Worm (Caenorhabditis elegans): ENCODE measurements around the gene aagr-3.

Gene aagr-3

DNA sequence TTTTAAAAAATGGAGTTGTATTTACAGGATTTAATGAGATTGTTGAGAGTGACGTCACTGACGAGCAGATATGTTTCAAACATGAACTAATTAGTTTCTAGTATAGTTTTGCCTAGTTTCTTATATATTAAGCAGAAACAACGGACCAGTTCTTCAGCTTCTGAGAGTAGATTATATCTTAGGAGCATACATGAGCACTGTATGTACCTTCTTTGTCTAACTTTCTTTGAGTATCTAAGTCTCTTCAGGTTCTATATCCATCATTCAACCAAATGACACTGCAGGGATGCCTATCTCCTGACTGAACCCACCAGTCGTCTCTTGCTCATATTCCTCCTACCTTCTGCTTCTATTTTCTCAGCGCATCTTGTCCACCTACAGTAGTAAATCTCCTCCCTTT lies 32.6 kb downstream of the aagr-3 start, which contains the start of gene her-1:
Gene her-1, plus strand, starts transcription at position 301 of the 400 bp plus-strand sequence.
- TF ChIP-seq xbp-1 (tag; optimal IDR thresholded peaks at IDR 0.05) = no peak
- TF ChIP-seq ceh-63 (GFP tag; optimal IDR thresholded peaks at IDR 0.05) = no peak

DNA sequence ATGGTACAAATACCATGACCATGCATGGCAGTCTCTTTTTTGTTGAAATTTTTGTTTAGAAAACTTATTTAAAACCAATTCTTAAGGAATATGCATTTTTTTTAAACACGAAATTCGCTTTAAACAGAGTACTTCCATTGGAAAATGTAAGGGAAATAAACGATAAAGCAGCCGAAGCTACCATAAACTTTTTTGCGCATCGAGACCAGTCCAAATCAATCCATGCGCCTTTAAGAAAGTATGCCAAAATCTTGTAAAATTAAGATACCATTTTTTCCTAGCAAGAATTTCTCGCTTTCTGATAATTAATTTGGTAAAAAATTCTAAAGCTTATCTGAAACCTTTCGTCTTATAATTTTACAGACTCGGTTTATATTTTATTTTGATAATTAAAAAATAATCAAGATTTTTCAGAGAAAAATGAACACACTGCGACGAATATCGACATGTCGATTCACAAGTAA lies 36.6 kb downstream of the aagr-3 start, which contains the start of gene ZK287.7:
Gene ZK287.7, plus strand, starts transcription at position 414 of the 464 bp plus-strand sequence.
- no peak for TF ChIP-seq nhr-85 (tag)
- TF ChIP-seq hpl-2 (GFP tag; optimal IDR thresholded peaks at IDR 0.05) = no peak
- TF ChIP-seq hlh-17 (GFP tag; optimal IDR thresholded peaks at IDR 0.05; ENCODE audit: borderline replicate concordance) = no peak
- TF ChIP-seq mab-9 (GFP tag; IDR thresholded peaks at IDR 0.05) = no peak
- TF ChIP-seq elt-3 (tag; optimal IDR thresholded peaks at IDR 0.05) = no peak
- TF ChIP-seq nhr-19 (GFP tag; conservative IDR thresholded peaks at IDR 0.05) = no peak

DNA sequence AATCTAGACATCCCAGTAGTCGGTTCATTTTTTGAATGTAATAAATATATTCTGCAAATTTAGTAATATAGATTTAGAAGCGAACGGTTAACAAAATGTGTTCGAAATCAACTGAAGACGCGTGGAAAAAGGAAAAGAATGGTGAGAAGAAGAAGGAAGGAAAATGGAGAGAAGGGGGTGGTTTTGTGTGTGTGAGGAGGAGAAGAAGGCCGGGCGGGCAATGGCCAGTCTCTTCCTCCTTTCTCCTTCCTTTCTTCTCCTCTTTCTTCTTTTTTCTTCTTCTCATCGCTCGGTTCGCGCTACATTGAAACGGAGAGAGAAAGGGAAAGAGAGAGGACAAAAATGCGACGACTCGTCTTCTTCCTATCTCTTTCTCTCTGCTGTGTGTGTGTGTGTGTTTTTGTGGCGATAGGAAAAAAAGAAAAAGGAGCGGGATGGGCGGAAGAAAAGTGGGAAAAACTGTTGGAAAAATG lies 37.2 kb downstream of the aagr-3 start, which contains the start of gene ztf-9:
Gene ztf-9, minus strand, starts transcription at position 51 of the 473 bp plus-strand sequence.
- no peak for TF ChIP-seq alr-1 (tag; optimal IDR thresholded peaks at IDR 0.05; ENCODE audit: borderline replicate concordance)
- TF ChIP-seq pag-3 (tag; optimal IDR thresholded peaks at IDR 0.05; ENCODE audit: borderline replicate concordance, insufficient read depth) = no peak
- peak; percentile 58 for TF ChIP-seq F16B12.6 (tag; optimal IDR thresholded peaks at IDR 0.05)
- no peak for TF ChIP-seq ceh-90 (tag; optimal IDR thresholded peaks at IDR 0.05)
- TF ChIP-seq C04F5.9 (tag; optimal IDR thresholded peaks at IDR 0.05) = no peak
- no peak for TF ChIP-seq nhr-12 (tag; optimal IDR thresholded peaks at IDR 0.05)
- TF ChIP-seq zip-4 (GFP tag; optimal IDR thresholded peaks at IDR 0.05) = no peak
- peak; percentile 30 for TF ChIP-seq elt-2 (tag; optimal IDR thresholded peaks at IDR 0.05)
- TF ChIP-seq nhr-85 (tag) = no peak
- no peak for TF ChIP-seq ceh-63 (GFP tag; optimal IDR thresholded peaks at IDR 0.05)
- TF ChIP-seq dpl-1 (GFP tag; optimal IDR thresholded peaks at IDR 0.05) = peak in 2 of 3 experiments; percentile 5 to 33
- TF ChIP-seq hlh-17 (GFP tag; optimal IDR thresholded peaks at IDR 0.05; ENCODE audit: borderline replicate concordance) = no peak
- TF ChIP-seq skn-1 (tag; optimal IDR thresholded peaks at IDR 0.05) = no peak
- TF ChIP-seq efl-3 (GFP tag; optimal IDR thresholded peaks at IDR 0.05) = no peak
- TF ChIP-seq nhr-19 (GFP tag; conservative IDR thresholded peaks at IDR 0.05) = no peak
- no peak for TF ChIP-seq nhr-84 (tag; optimal IDR thresholded peaks at IDR 0.05)
- peak; percentile 13 for TF ChIP-seq fos-1 (tag; optimal IDR thresholded peaks at IDR 0.05)
- no peak for TF ChIP-seq ama-1 (optimal IDR thresholded peaks at IDR 0.05)
- TF ChIP-seq lin-39 (tag; optimal IDR thresholded peaks at IDR 0.05) = no peak
- peak in 1 of 2 experiments; percentile 76 for TF ChIP-seq lsy-2 (tag; optimal IDR thresholded peaks at IDR 0.05)
- no peak for TF ChIP-seq fkh-4 (tag; optimal IDR thresholded peaks at IDR 0.05; ENCODE audit: borderline replicate concordance)
- TF ChIP-seq nhr-47 (tag; optimal IDR thresholded peaks at IDR 0.05) = peak; percentile 38
- TF ChIP-seq tbx-2 (tag; optimal IDR thresholded peaks at IDR 0.05) = peak; percentile 43
- peak in 2 of 6 experiments; percentile 32 to 35 for TF ChIP-seq elt-3 (tag; optimal IDR thresholded peaks at IDR 0.05)
- no peak for TF ChIP-seq egl-13 (tag; optimal IDR thresholded peaks at IDR 0.05)
- TF ChIP-seq nhr-20 (tag; optimal IDR thresholded peaks at IDR 0.05) = peak; percentile 17
- TF ChIP-seq unc-98 (GFP tag; IDR thresholded peaks at IDR 0.05) = no peak
- TF ChIP-seq C16A3.4 (tag; optimal IDR thresholded peaks at IDR 0.05) = peak; percentile 40
- no peak for TF ChIP-seq ceh-88 (GFP tag; IDR thresholded peaks at IDR 0.05)
- TF ChIP-seq ceh-8 (GFP tag; optimal IDR thresholded peaks at IDR 0.05) = no peak
- TF ChIP-seq tlp-1 (tag; optimal IDR thresholded peaks at IDR 0.05) = no peak
- no peak for TF ChIP-seq dsc-1 (tag; optimal IDR thresholded peaks at IDR 0.05)
- TF ChIP-seq grh-1 (GFP tag; IDR thresholded peaks at IDR 0.05) = no peak
- peak; percentile 11 for TF ChIP-seq xbp-1 (tag; optimal IDR thresholded peaks at IDR 0.05)
- no peak for TF ChIP-seq pax-3 (tag; optimal IDR thresholded peaks at IDR 0.05)
- TF ChIP-seq ets-5 (GFP tag; IDR thresholded peaks at IDR 0.05) = no peak
- TF ChIP-seq mab-9 (GFP tag; IDR thresholded peaks at IDR 0.05) = no peak
- TF ChIP-seq egl-27 (tag; optimal IDR thresholded peaks at IDR 0.05) = no peak
- no peak for TF ChIP-seq sup-37 (GFP tag; optimal IDR thresholded peaks at IDR 0.05)
- TF ChIP-seq swsn-7 (tag; optimal IDR thresholded peaks at IDR 0.05) = peak; percentile 22
- no peak for TF ChIP-seq snpc-4 (tag; optimal IDR thresholded peaks at IDR 0.05)
- TF ChIP-seq efl-1 (optimal IDR thresholded peaks at IDR 0.05) = peak; percentile 30
- peak in 1 of 2 experiments; percentile 83 for TF ChIP-seq efl-1 (GFP tag; optimal IDR thresholded peaks at IDR 0.05 in 1 of 2)
- peak; percentile 16 to 47 for TF ChIP-seq lin-35 (GFP tag; optimal IDR thresholded peaks at IDR 0.05)
- TF ChIP-seq sptf-1 (tag; optimal IDR thresholded peaks at IDR 0.05) = no peak
- TF ChIP-seq mep-1 (tag; optimal IDR thresholded peaks at IDR 0.05) = peak; percentile 78
